Fruit fly (Drosophila melanogaster) whole organism, embryonic: Measurements from ENCODE around the gene mbc.

ENCODE experiments used
- Atf3 ChIP-seq: fragments of 200-800 bp; sonication (Bioruptor generic); optimal IDR thresholded peaks from 3 replicates; lab custom pipeline; 2016; ENCODE audit warnings: missing biosample characterization, missing genetic modification characterization
- B-H2 ChIP-seq: fragments of 200-800 bp; sonication (Bioruptor generic); optimal IDR thresholded peaks from 2 replicates; lab custom pipeline; 2018; ENCODE audit warnings: missing biosample characterization, mild to moderate bottlenecking, missing genetic modification characterization
- CG1024 ChIP-seq: fragments of 200-800 bp; sonication (Bioruptor generic); IDR thresholded peaks from 2 replicates; pipeline ENCODE4 v1.3.6; 2022; ENCODE audit warnings: missing biosample characterization, missing genetic modification characterization
- CG10274 ChIP-seq: fragments of 200-800 bp; sonication (Bioruptor generic); optimal IDR thresholded peaks from 3 replicates; lab custom pipeline; 2017; ENCODE audit warnings: missing biosample characterization, mild to moderate bottlenecking, missing genetic modification characterization
- CG11085 ChIP-seq: fragments of 200-800 bp; sonication (Bioruptor generic); IDR thresholded peaks from 2 replicates; pipeline ENCODE4 v1.3.6; 2022; ENCODE audit warnings: missing biosample characterization, missing genetic modification characterization
- CG12299 ChIP-seq: fragments of 200-800 bp; sonication (Bioruptor generic); optimal IDR thresholded peaks from 2 replicates; lab custom pipeline; 2018; ENCODE audit warnings: missing biosample characterization, mild to moderate bottlenecking, missing genetic modification characterization
- CG13287 ChIP-seq: fragments of 200-800 bp; sonication (Bioruptor generic); IDR thresholded peaks from 2 replicates; pipeline ENCODE4 v1.3.6; 2022; ENCODE audit warnings: missing biosample characterization, missing genetic modification characterization; ENCODE audit not compliant: partially characterized antibody
- CG13624 ChIP-seq: fragments of 200-800 bp; sonication (Bioruptor generic); optimal IDR thresholded peaks from 2 replicates; lab custom pipeline; 2016; ENCODE audit warnings: missing biosample characterization, missing genetic modification characterization
- CG15601 ChIP-seq: fragments of 200-800 bp; sonication (Bioruptor generic); optimal IDR thresholded peaks from 3 replicates; lab custom pipeline; 2019; ENCODE audit warnings: missing biosample characterization, mild to moderate bottlenecking, missing genetic modification characterization, moderate library complexity
- CG16815 ChIP-seq: fragments of 200-800 bp; sonication (Bioruptor generic); optimal IDR thresholded peaks from 3 replicates; lab custom pipeline; 2017; ENCODE audit warnings: missing biosample characterization, mild to moderate bottlenecking, missing genetic modification characterization
- CG16863 ChIP-seq: fragments of 200-800 bp; sonication (Bioruptor generic); optimal IDR thresholded peaks from 3 replicates; lab custom pipeline; 2016; ENCODE audit warnings: missing biosample characterization, missing genetic modification characterization
- CG17802 ChIP-seq: fragments of 200-800 bp; sonication (Bioruptor generic); optimal IDR thresholded peaks from 2 replicates; lab custom pipeline; 2018; ENCODE audit warnings: missing biosample characterization, mild to moderate bottlenecking, missing genetic modification characterization, moderate library complexity
- CG2116 ChIP-seq: fragments of 200-800 bp; sonication (Bioruptor generic); optimal IDR thresholded peaks from 3 replicates; lab custom pipeline; 2018; ENCODE audit warnings: missing biosample characterization, mild to moderate bottlenecking, missing genetic modification characterization
- CG3065 ChIP-seq: fragments of 200-800 bp; sonication (Bioruptor generic); optimal IDR thresholded peaks from 2 replicates; lab custom pipeline; 2016; ENCODE audit warnings: missing biosample characterization, missing genetic modification characterization
- CG3281 ChIP-seq: fragments of 200-800 bp; sonication (Bioruptor generic); optimal IDR thresholded peaks from 3 replicates; lab custom pipeline; 2017; ENCODE audit warnings: missing biosample characterization, mild to moderate bottlenecking, missing genetic modification characterization
- CG4328 ChIP-seq: fragments of 200-800 bp; sonication (Bioruptor generic); optimal IDR thresholded peaks from 3 replicates; lab custom pipeline; 2017; ENCODE audit warnings: missing biosample characterization, missing genetic modification reagents, missing genetic modification characterization
- CG4360 ChIP-seq: fragments of 200-800 bp; sonication (Bioruptor generic); IDR thresholded peaks from 2 replicates; pipeline ENCODE4 v1.3.6; 2022; ENCODE audit warnings: missing biosample characterization, missing genetic modification characterization
- CG7372 ChIP-seq: fragments of 200-800 bp; sonication (Bioruptor generic); IDR thresholded peaks from 2 replicates; pipeline ENCODE4 v1.3.6; 2022; ENCODE audit warnings: missing biosample characterization, missing genetic modification characterization
- CG7987 ChIP-seq: fragments of 200-800 bp; sonication (Bioruptor generic); optimal IDR thresholded peaks from 2 replicates; lab custom pipeline; 2018; ENCODE audit warnings: missing biosample characterization, mild to moderate bottlenecking, missing genetic modification characterization, moderate library complexity
- CG8089 ChIP-seq: fragments of 200-800 bp; sonication (Bioruptor generic); optimal IDR thresholded peaks from 3 replicates; lab custom pipeline; 2016; ENCODE audit warnings: missing biosample characterization, missing genetic modification characterization
- CG9215 ChIP-seq: fragments of 200-800 bp; sonication (Bioruptor generic); IDR thresholded peaks from 2 replicates; pipeline ENCODE4 v1.3.6; 2022; ENCODE audit warnings: missing biosample characterization, missing genetic modification characterization
- CG9437 ChIP-seq: fragments of 200-800 bp; sonication (Bioruptor generic); optimal IDR thresholded peaks from 2 replicates; lab custom pipeline; 2018; ENCODE audit warnings: missing biosample characterization, mild to moderate bottlenecking, missing genetic modification characterization
- CrebB ChIP-seq: fragments of 200-800 bp; sonication (Bioruptor generic); optimal IDR thresholded peaks from 3 replicates; lab custom pipeline; 2018; ENCODE audit warnings: missing biosample characterization, mild to moderate bottlenecking, missing genetic modification characterization
- D19A ChIP-seq: fragments of 200-800 bp; optimal IDR thresholded peaks from 3 replicates; lab custom pipeline; 2019; ENCODE audit warnings: missing biosample characterization, mild to moderate bottlenecking, missing genetic modification characterization, moderate library complexity
- Dip2 ChIP-seq: fragments of 200-800 bp; sonication (Bioruptor generic); IDR thresholded peaks from 2 replicates; pipeline ENCODE4 v1.3.6; 2022; ENCODE audit warnings: missing biosample characterization, missing genetic modification characterization
- H2.0 ChIP-seq: fragments of 200-800 bp; sonication (Bioruptor generic); IDR thresholded peaks from 2 replicates; pipeline ENCODE4 v1.3.6; 2022; ENCODE audit warnings: missing biosample characterization, missing genetic modification characterization
- MBD-R2 ChIP-seq: fragments of 200-800 bp; sonication (Bioruptor generic); IDR thresholded peaks from 2 replicates; pipeline ENCODE4 v1.3.6; 2022; ENCODE audit warnings: missing biosample characterization, missing genetic modification characterization
- Mrtf ChIP-seq: fragments of 200-800 bp; sonication (Bioruptor generic); IDR thresholded peaks from 3 replicates; pipeline ENCODE4 v1.3.6; 2022; ENCODE audit warnings: missing biosample characterization, missing genetic modification characterization
- caup ChIP-seq: fragments of 200-800 bp; sonication (Bioruptor generic); optimal IDR thresholded peaks from 3 replicates; lab custom pipeline; 2017; ENCODE audit warnings: missing biosample characterization, mild to moderate bottlenecking, missing genetic modification characterization, moderate library complexity; ENCODE audit not compliant: severe bottlenecking
- cg ChIP-seq: fragments of 200-800 bp; sonication (Bioruptor generic); optimal IDR thresholded peaks from 3 replicates; lab custom pipeline; 2019; ENCODE audit warnings: missing biosample characterization, mild to moderate bottlenecking, missing genetic modification characterization, moderate library complexity
- corto ChIP-seq: fragments of 200-800 bp; sonication (Bioruptor generic); optimal IDR thresholded peaks from 2 replicates; lab custom pipeline; 2016; ENCODE audit warnings: missing biosample characterization, mild to moderate bottlenecking, missing genetic modification characterization, moderate library complexity
- crol ChIP-seq: fragments of 200-800 bp; sonication (Bioruptor generic); IDR thresholded peaks from 2 replicates; pipeline ENCODE4 v1.3.6; 2022; ENCODE audit warnings: missing biosample characterization, missing genetic modification characterization
- crp ChIP-seq, 2 experiments: fragments of 200-800 bp; sonication (Bioruptor generic); optimal IDR thresholded peaks; 2 replicates in 1 of 2; 3 replicates in 1 of 2; lab custom pipeline; 2017; ENCODE audit warnings: missing biosample characterization in 2 of 2, missing genetic modification characterization in 2 of 2, mild to moderate bottlenecking in 1 of 2, moderate library complexity in 1 of 2
- dmrt11E ChIP-seq: fragments of 200-800 bp; sonication (Bioruptor generic); optimal IDR thresholded peaks from 3 replicates; lab custom pipeline; 2018; ENCODE audit warnings: missing biosample characterization, mild to moderate bottlenecking, missing genetic modification characterization, moderate library complexity
- grau ChIP-seq: fragments of 200-800 bp; optimal IDR thresholded peaks from 3 replicates; lab custom pipeline; 2019; ENCODE audit warnings: missing biosample characterization, mild to moderate bottlenecking, missing genetic modification characterization, moderate library complexity
- jing ChIP-seq: fragments of 200-800 bp; sonication (Bioruptor generic); optimal IDR thresholded peaks from 2 replicates; lab custom pipeline; 2018; ENCODE audit warnings: missing biosample characterization, mild to moderate bottlenecking, missing genetic modification characterization
- ken ChIP-seq: fragments of 200-800 bp; sonication (Bioruptor generic); IDR thresholded peaks from 3 replicates; pipeline ENCODE4 v1.3.6; 2022; ENCODE audit warnings: missing biosample characterization, missing genetic modification characterization
- luna ChIP-seq: fragments of 200-800 bp; sonication (Bioruptor generic); optimal IDR thresholded peaks from 2 replicates; lab custom pipeline; 2016; ENCODE audit warnings: missing biosample characterization, missing genetic modification characterization
- nerfin-2 ChIP-seq: fragments of 200-800 bp; sonication (Bioruptor generic); IDR thresholded peaks from 2 replicates; pipeline ENCODE4 v1.3.6; 2022; ENCODE audit warnings: missing biosample characterization, missing genetic modification characterization; ENCODE audit not compliant: partially characterized antibody
- otp ChIP-seq: fragments of 200-800 bp; sonication (Bioruptor generic); IDR thresholded peaks from 3 replicates; pipeline ENCODE4, ENCODE4 v1.3.6; 2022; ENCODE audit warnings: missing biosample characterization, missing genetic modification characterization
- pb ChIP-seq: fragments of 200-800 bp; sonication (Bioruptor generic); optimal IDR thresholded peaks from 3 replicates; lab custom pipeline; 2016; ENCODE audit warnings: missing biosample characterization, missing genetic modification characterization
- phol ChIP-seq: fragments of 200-800 bp; sonication (Bioruptor generic); optimal IDR thresholded peaks from 3 replicates; lab custom pipeline; 2018; ENCODE audit warnings: missing biosample characterization, mild to moderate bottlenecking, missing genetic modification characterization, moderate library complexity
- prd ChIP-seq, 3 experiments: fragments of >200 bp in 2 of 3; fragments of 200-800 bp in 1 of 3; sonication (Bioruptor generic) in 1 of 3; optimal IDR thresholded peaks in 2 of 3; IDR thresholded peaks in 1 of 3; 2 replicates in 2 of 3; 3 replicates in 1 of 3; pipeline versions ENCODE4 v1.3.6 to Lab custom; 2017 to 2022; ENCODE audit warnings: missing biosample characterization in 1 of 3, missing genetic modification characterization in 1 of 3
- psq ChIP-seq: fragments of 200-800 bp; sonication (Bioruptor generic); optimal IDR thresholded peaks from 2 replicates; lab custom pipeline; 2017; ENCODE audit warnings: missing biosample characterization, missing genetic modification characterization
- repo ChIP-seq: fragments of 200-800 bp; sonication (Bioruptor generic); optimal IDR thresholded peaks from 2 replicates; lab custom pipeline; 2016; ENCODE audit warnings: missing biosample characterization, missing genetic modification characterization
- shn ChIP-seq: fragments of 200-800 bp; sonication (Bioruptor generic); optimal IDR thresholded peaks from 3 replicates; lab custom pipeline; 2016; ENCODE audit warnings: missing biosample characterization, missing genetic modification characterization
- slbo ChIP-seq: fragments of 200-800 bp; sonication (Bioruptor generic); IDR thresholded peaks from 2 replicates; pipeline ENCODE4 v1.3.6; 2022; ENCODE audit warnings: missing biosample characterization, missing genetic modification characterization
- so ChIP-seq: fragments of 200-800 bp; sonication (Bioruptor generic); IDR thresholded peaks from 3 replicates; pipeline ENCODE4 v1.3.6; 2022; ENCODE audit warnings: missing biosample characterization, missing genetic modification characterization
- tx ChIP-seq: fragments of 200-800 bp; sonication (Bioruptor generic); optimal IDR thresholded peaks from 2 replicates; lab custom pipeline; 2016; ENCODE audit warnings: missing biosample characterization, missing genetic modification characterization
- z ChIP-seq: fragments of 200-800 bp; sonication (Bioruptor generic); IDR thresholded peaks from 3 replicates; pipeline ENCODE4 v1.3.6; 2022; ENCODE audit warnings: missing biosample characterization, missing genetic modification characterization

Gene mbc

DNA sequence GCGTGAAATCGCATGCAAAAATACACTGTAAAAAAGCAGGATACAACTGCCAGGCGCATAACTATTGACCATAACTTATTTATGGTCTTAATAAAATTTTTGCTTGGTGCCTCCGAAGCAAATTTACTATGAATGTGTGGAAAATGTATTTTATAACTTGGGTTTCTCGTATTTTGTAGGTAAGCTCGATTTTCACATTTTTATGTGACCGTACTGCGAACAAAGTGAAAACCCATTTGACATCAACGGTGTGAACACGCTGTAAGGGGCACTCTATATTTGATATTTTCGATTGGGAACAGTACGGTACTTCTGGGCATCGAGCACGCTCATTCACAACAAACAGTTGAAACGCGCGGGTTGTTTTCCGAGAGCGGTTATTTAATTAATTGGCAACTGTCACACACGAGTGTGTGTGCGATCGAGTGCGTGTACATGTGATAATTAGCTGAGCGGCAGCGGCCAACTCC is at the start of gene mbc, which contains the start of gene Nup98-96 (continued):
- TF ChIP-seq psq (GFP tag; lab: Kevin White, UChicago) = peak; percentile 50
- TF ChIP-seq ken (GFP tag; lab: Robert Waterston, UW) = peak; percentile 83
- peak; percentile 83 for TF ChIP-seq CG15601 (tag; lab: Kevin White, UChicago)
- TF ChIP-seq dmrt11E (tag; lab: Kevin White, UChicago) = peak; percentile 83
- peak; percentile 67; the same call in 1 of the 2 replicates for TF ChIP-seq MBD-R2 (GFP tag; lab: Robert Waterston, UW)
- TF ChIP-seq CG4360 = peak; percentile 10; the same call in 1 of the 2 replicates
- TF ChIP-seq CG3281 (GFP tag; lab: Kevin White, UChicago) = peak; percentile 75
- TF ChIP-seq CG10274 (GFP tag; lab: Kevin White, UChicago) = peak; percentile 2
- TF ChIP-seq CG13287 = 0 out of 2 replicates have a peak, but pooled peaks have one; percentile 36
- peak; percentile 76 for TF ChIP-seq CG11085 (GFP tag; lab: Robert Waterston, UW)
- TF ChIP-seq CG17802 (tag; lab: Kevin White, UChicago) = peak; percentile 87
- TF ChIP-seq B-H2 = peak; percentile 54
- TF ChIP-seq jing (GFP tag; lab: Kevin White, UChicago) = peak; percentile 71
- TF ChIP-seq CG16815 (GFP tag; lab: Kevin White, UChicago) = peak; percentile 87
- TF ChIP-seq crol (GFP tag; lab: Robert Waterston, UW) = no peak
- peak; percentile 84 for TF ChIP-seq Mrtf
- TF ChIP-seq so = no peak
- TF ChIP-seq shn = peak; percentile 94
- peak; percentile 93 for TF ChIP-seq slbo
- peak; percentile 89 for TF ChIP-seq CG16863
- TF ChIP-seq prd (optimal IDR thresholded peaks at IDR 0.05; lab: Kevin White, UChicago) = no peak
- peak; percentile 92 for TF ChIP-seq prd (GFP tag; IDR thresholded peaks at IDR 0.05; lab: Robert Waterston, UW)
- no peak for TF ChIP-seq corto (GFP tag; lab: Kevin White, UChicago)
- peak; percentile 81 for TF ChIP-seq otp (GFP tag; lab: Robert Waterston, UW)
- TF ChIP-seq crp (GFP tag; optimal IDR thresholded peaks at IDR 0.05; lab: Kevin White, UChicago) = peak in 1 of 2 experiments; percentile 56
- TF ChIP-seq grau (tag; lab: Kevin White, UChicago) = peak; percentile 86
- TF ChIP-seq Dip2 = no peak
- TF ChIP-seq CG1024 = no peak; the same call in none of the 2 replicates
- TF ChIP-seq z = peak; percentile 66; the same call in 1 of the 3 replicates
- peak; percentile 91 for TF ChIP-seq tx (GFP tag; lab: Kevin White, UChicago)
- peak; percentile 76 for TF ChIP-seq pb (GFP tag; lab: Kevin White, UChicago)
- peak; percentile 87 for TF ChIP-seq CG8089 (GFP tag; lab: Kevin White, UChicago)
- TF ChIP-seq CG13624 (GFP tag; lab: Kevin White, UChicago) = peak; percentile 94
- peak; percentile 43; the same call in 1 of the 2 replicates for TF ChIP-seq nerfin-2 (GFP tag; lab: Robert Waterston, UW)
- peak; percentile 90 for TF ChIP-seq CG9215 (GFP tag; lab: Robert Waterston, UW)
- peak; percentile 80 for TF ChIP-seq CG12299 (tag; lab: Kevin White, UChicago)
- TF ChIP-seq Atf3 (GFP tag; lab: Kevin White, UChicago) = peak; percentile 89
- TF ChIP-seq D19A (tag; lab: Kevin White, UChicago) = peak; percentile 68
- peak; percentile 81 for TF ChIP-seq repo
- peak; percentile 57 for TF ChIP-seq caup (GFP tag; lab: Kevin White, UChicago)
- peak; percentile 75 for TF ChIP-seq CG7987 (GFP tag; lab: Kevin White, UChicago)
- peak; percentile 37 for TF ChIP-seq CrebB (tag; lab: Kevin White, UChicago)
- TF ChIP-seq H2.0 (GFP tag; lab: Robert Waterston, UW) = peak; percentile 85
- peak; percentile 82 for TF ChIP-seq CG7372 (GFP tag; lab: Robert Waterston, UW)
- TF ChIP-seq CG2116 (GFP tag; lab: Kevin White, UChicago) = peak; percentile 63
- TF ChIP-seq phol = peak; percentile 93
- peak; percentile 83 for TF ChIP-seq luna (GFP tag; lab: Kevin White, UChicago)
- TF ChIP-seq CG3065 (GFP tag; lab: Kevin White, UChicago) = peak; percentile 77
- TF ChIP-seq cg (GFP tag; lab: Kevin White, UChicago) = peak; percentile 78
- TF ChIP-seq CG9437 = peak; percentile 67
- peak; percentile 69 for TF ChIP-seq CG4328
